Fruit fly (Drosophila melanogaster): ENCODE data around the gene CG6885.

- TF ChIP-seq CTCF (optimal IDR thresholded peaks at IDR 0.05) (no peak), CG8478 (optimal IDR thresholded peaks at IDR 0.05) (no peak)
These were observed 40.3 kb downstream of the CG6885 start for dm6 chr3L:18784562-18784961.
